Worm (Caenorhabditis elegans): Measurements from ENCODE around the gene C09E7.7.

C09E7.7 gene

DNA sequence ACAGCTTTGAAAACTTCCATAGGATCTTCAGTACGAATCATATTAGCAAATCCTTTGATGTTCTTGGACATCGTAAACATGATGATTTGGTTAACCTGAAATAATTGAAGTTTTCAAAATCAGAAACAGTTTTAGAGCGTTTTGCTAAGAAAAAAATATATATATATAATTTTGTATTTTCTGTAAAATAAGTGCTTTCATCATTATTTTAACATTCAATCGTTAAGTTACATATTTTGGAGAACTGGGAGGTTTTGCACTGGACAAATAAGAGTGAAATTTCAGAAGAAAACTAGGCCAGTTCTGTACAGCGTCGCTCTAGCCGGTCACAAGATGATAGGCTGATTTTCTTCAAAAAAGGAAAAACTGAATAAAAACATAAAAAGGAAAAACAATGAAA lies 27.5 kb upstream of the C09E7.7 start, which contains the start of gene F27B3.6:
Gene F27B3.6, minus strand, starts transcription at position 101 of the 400 bp plus-strand sequence.
- TF ChIP-seq ets-7 (tag; optimal IDR thresholded peaks at IDR 0.05) (no peak), tra-4 (tag; optimal IDR thresholded peaks at IDR 0.05) (no peak), ceh-13 (GFP tag; optimal IDR thresholded peaks at IDR 0.05) (no peak), tbx-11 (GFP tag; IDR thresholded peaks at IDR 0.05) (no peak), hnd-1 (tag; optimal IDR thresholded peaks at IDR 0.05) (no peak), hmg-4 (GFP tag; optimal IDR thresholded peaks at IDR 0.05) (no peak), pes-1 (GFP tag; IDR thresholded peaks at IDR 0.05) (no peak), hmbx-1 (tag; optimal IDR thresholded peaks at IDR 0.05) (no peak), B0310.2 (tag; optimal IDR thresholded peaks at IDR 0.05) (no peak), scrt-1 (GFP tag; IDR thresholded peaks at IDR 0.05) (no peak)

ce11 chrIII:6577159-6577558 lies 26.1 kb upstream of the C09E7.7 start:
- TF ChIP-seq tbx-11 (GFP tag; IDR thresholded peaks at IDR 0.05) (no peak), hnd-1 (tag; optimal IDR thresholded peaks at IDR 0.05) (no peak)

- no peak for TF ChIP-seq tra-4 (tag; optimal IDR thresholded peaks at IDR 0.05)
Measured at ce11 chrIII:6558487-6558886, 7.4 kb upstream of the C09E7.7 start, which contains the start of gene C09E7.8. Gene C09E7.8 (minus strand): TSS chrIII:6558587.

ce11 chrIII:6536945-6537568 lies 14.0 kb downstream of the C09E7.7 start, which contains the start of gene C09E7.4:
Gene C09E7.4 (minus strand): TSS chrIII:6536995.
- TF ChIP-seq hmg-4 (GFP tag; optimal IDR thresholded peaks at IDR 0.05) (no peak), pes-1 (GFP tag; IDR thresholded peaks at IDR 0.05) (no peak; the same call in 1 of the 2 replicates), B0310.2 (tag; optimal IDR thresholded peaks at IDR 0.05) (no peak), aly-1 (tag; optimal IDR thresholded peaks at IDR 0.05) (peak; percentile 38), scrt-1 (GFP tag; IDR thresholded peaks at IDR 0.05) (no peak), ets-7 (tag; optimal IDR thresholded peaks at IDR 0.05) (peak; percentile 22), ceh-13 (GFP tag; optimal IDR thresholded peaks at IDR 0.05) (no peak), ceh-36 (tag; optimal IDR thresholded peaks at IDR 0.05) (peak; percentile 9), tra-4 (tag; optimal IDR thresholded peaks at IDR 0.05) (no peak), flt-1 (GFP tag; IDR thresholded peaks at IDR 0.05) (no peak), ama-1 (optimal IDR thresholded peaks at IDR 0.05) (no peak), tbx-37 (GFP tag; conservative IDR thresholded peaks at IDR 0.05) (no peak), tbx-11 (GFP tag; IDR thresholded peaks at IDR 0.05) (no peak), F13C5.2 (tag; optimal IDR thresholded peaks at IDR 0.05) (peak; percentile 65), hmbx-1 (tag; optimal IDR thresholded peaks at IDR 0.05) (no peak), hnd-1 (tag; optimal IDR thresholded peaks at IDR 0.05) (no peak), sea-1 (GFP tag; conservative IDR thresholded peaks at IDR 0.05) (no peak)

DNA sequence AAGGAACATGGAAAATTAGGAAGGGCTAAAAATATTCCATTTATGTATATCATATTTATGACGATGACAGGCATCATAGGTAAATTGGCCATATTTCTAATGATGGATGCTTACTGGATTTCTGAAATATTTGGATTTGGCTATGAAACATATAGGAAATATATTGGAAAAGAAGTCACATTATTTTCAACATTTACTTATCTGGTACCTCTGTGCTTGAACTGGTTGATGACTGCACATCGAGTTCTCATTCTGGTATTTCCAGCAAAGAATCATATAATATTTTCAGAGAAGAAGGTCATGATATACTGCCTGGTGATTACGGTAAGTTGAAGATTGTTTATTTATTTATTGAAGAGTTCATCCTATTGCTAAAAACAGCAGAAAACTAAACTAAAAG lies 18.4 kb downstream of the C09E7.7 start, which contains the start of gene srxa-5:
Gene srxa-5, plus strand, starts transcription at position 301 of the 400 bp plus-strand sequence.
- TF ChIP-seq aly-1 (tag; optimal IDR thresholded peaks at IDR 0.05) (no peak), ceh-13 (GFP tag; optimal IDR thresholded peaks at IDR 0.05) (no peak), ets-7 (tag; optimal IDR thresholded peaks at IDR 0.05) (no peak), hmg-4 (GFP tag; optimal IDR thresholded peaks at IDR 0.05) (no peak), sea-1 (GFP tag; conservative IDR thresholded peaks at IDR 0.05) (no peak), tbx-37 (GFP tag; conservative IDR thresholded peaks at IDR 0.05) (no peak), ceh-36 (tag; optimal IDR thresholded peaks at IDR 0.05) (no peak), tbx-11 (GFP tag; IDR thresholded peaks at IDR 0.05) (no peak), flt-1 (GFP tag; IDR thresholded peaks at IDR 0.05) (no peak), F13C5.2 (tag; optimal IDR thresholded peaks at IDR 0.05) (no peak), B0310.2 (tag; optimal IDR thresholded peaks at IDR 0.05) (no peak), ama-1 (optimal IDR thresholded peaks at IDR 0.05) (no peak), scrt-1 (GFP tag; IDR thresholded peaks at IDR 0.05) (no peak), tra-4 (tag; optimal IDR thresholded peaks at IDR 0.05) (no peak), hmbx-1 (tag; optimal IDR thresholded peaks at IDR 0.05) (no peak), pes-1 (GFP tag; IDR thresholded peaks at IDR 0.05) (no peak)

ce11 chrIII:6531099-6531498 lies 19.9 kb downstream of the C09E7.7 start, which contains the start of gene C09E7.11:
Gene C09E7.11 (plus strand): TSS chrIII:6531399.
- TF ChIP-seq sea-1 (GFP tag; conservative IDR thresholded peaks at IDR 0.05) (no peak), F13C5.2 (tag; optimal IDR thresholded peaks at IDR 0.05) (no peak)

ce11 chrIII:6527902-6528301 lies 23.1 kb downstream of the C09E7.7 start, which contains the start of gene pqn-10:
Gene pqn-10 (plus strand): TSS chrIII:6528202.
- no peak for TF ChIP-seq hmg-4 (GFP tag; optimal IDR thresholded peaks at IDR 0.05)
- no peak for TF ChIP-seq flt-1 (GFP tag; IDR thresholded peaks at IDR 0.05)
- no peak for TF ChIP-seq ceh-13 (GFP tag; optimal IDR thresholded peaks at IDR 0.05)
- TF ChIP-seq tra-4 (tag; optimal IDR thresholded peaks at IDR 0.05): no peak
- no peak for TF ChIP-seq ama-1 (optimal IDR thresholded peaks at IDR 0.05)
- TF ChIP-seq aly-1 (tag; optimal IDR thresholded peaks at IDR 0.05): no peak

DNA sequence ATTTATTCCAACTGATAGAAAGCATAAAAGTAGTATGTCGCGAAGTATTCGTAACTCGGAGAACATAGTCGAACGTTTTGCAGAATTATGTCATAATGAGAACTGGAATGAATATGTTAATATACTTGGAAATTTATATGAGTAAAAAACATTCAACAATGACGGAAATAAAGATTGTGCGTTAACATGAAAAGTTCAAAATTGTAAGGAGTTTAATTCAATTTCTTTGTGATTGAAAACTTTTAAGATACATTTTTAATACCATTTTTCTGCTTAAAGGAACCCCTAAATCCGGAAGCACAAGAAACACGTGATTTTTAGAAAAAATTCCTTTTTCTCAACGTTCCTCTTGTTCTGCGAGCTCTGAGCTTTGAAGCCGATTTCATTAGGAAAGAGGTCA lies 25.5 kb downstream of the C09E7.7 start, which contains the start of gene oig-1:
Gene oig-1, minus strand, starts transcription at position 101 of the 400 bp plus-strand sequence.
- TF ChIP-seq ets-7 (tag; optimal IDR thresholded peaks at IDR 0.05) (no peak), pes-1 (GFP tag; IDR thresholded peaks at IDR 0.05) (no peak), hnd-1 (tag; optimal IDR thresholded peaks at IDR 0.05) (no peak), tra-4 (tag; optimal IDR thresholded peaks at IDR 0.05) (no peak), tbx-37 (GFP tag; conservative IDR thresholded peaks at IDR 0.05) (no peak), F13C5.2 (tag; optimal IDR thresholded peaks at IDR 0.05) (no peak), hmg-4 (GFP tag; optimal IDR thresholded peaks at IDR 0.05) (no peak), ceh-36 (tag; optimal IDR thresholded peaks at IDR 0.05) (no peak), tbx-11 (GFP tag; IDR thresholded peaks at IDR 0.05) (no peak), aly-1 (tag; optimal IDR thresholded peaks at IDR 0.05) (no peak), scrt-1 (GFP tag; IDR thresholded peaks at IDR 0.05) (no peak), hmbx-1 (tag; optimal IDR thresholded peaks at IDR 0.05) (no peak), ama-1 (optimal IDR thresholded peaks at IDR 0.05) (no peak)

Data from whole organism, early embryonic.